Worm (Caenorhabditis elegans) whole organism, L3 larva: ENCODE results near the gene prmt-1.

Experiments
- lin-39 ChIP-seq: fragments of 150-350 bp; optimal IDR thresholded peaks from 2 replicates; lab custom pipeline; 2018; ENCODE audit warnings: missing biosample characterization, missing genetic modification reagents, missing genetic modification characterization
- nhr-237 ChIP-seq: fragments of 150-350 bp; optimal IDR thresholded peaks from 2 replicates; lab custom pipeline; 2014; ENCODE audit warnings: missing biosample characterization, missing genetic modification characterization
- nhr-77 ChIP-seq: fragments of 150-350 bp; optimal IDR thresholded peaks from 2 replicates; lab custom pipeline; 2014; ENCODE audit warnings: missing biosample characterization, missing genetic modification characterization

- TF ChIP-seq nhr-77 (no peak), lin-39 (tag; lab: Kevin White, UChicago) (no peak), nhr-237 (no peak)
Measured at ce11 chrV:20234439-20234838, 35.1 kb downstream of the prmt-1 start.
